Fruit fly (Drosophila melanogaster) whole organism, adult: ENCODE measurements around the gene Hr4.

ENCODE experiments used
- CG11617 ChIP-seq: fragments of 200-800 bp; sonication (Bioruptor generic); optimal IDR thresholded peaks from 2 replicates; lab custom pipeline; 2017; ENCODE audit warnings: mild to moderate bottlenecking, missing biosample characterization, missing genetic modification reagents, missing genetic modification characterization
- CG12768 ChIP-seq: fragments of 200-800 bp; sonication (Bioruptor generic); optimal IDR thresholded peaks from 2 replicates; lab custom pipeline; 2017; ENCODE audit warnings: missing biosample characterization, missing genetic modification characterization, mild to moderate bottlenecking, moderate library complexity, missing genetic modification reagents
- CG14711 ChIP-seq: fragments of 200-800 bp; sonication (Bioruptor generic); optimal IDR thresholded peaks from 2 replicates; lab custom pipeline; 2018; ENCODE audit warnings: missing biosample characterization, mild to moderate bottlenecking, missing genetic modification characterization, moderate library complexity
- CG1620 ChIP-seq: fragments of 200-800 bp; sonication (Bioruptor generic); optimal IDR thresholded peaks from 2 replicates; lab custom pipeline; 2016; ENCODE audit warnings: missing biosample characterization, missing genetic modification characterization
- CG33017 ChIP-seq: fragments of 200-800 bp; sonication (Bioruptor generic); optimal IDR thresholded peaks from 2 replicates; lab custom pipeline; 2018; ENCODE audit warnings: missing biosample characterization, mild to moderate bottlenecking, missing genetic modification characterization, moderate library complexity
- CG5204 ChIP-seq: fragments of 200-800 bp; sonication (Bioruptor generic); optimal IDR thresholded peaks from 2 replicates; lab custom pipeline; 2016; ENCODE audit warnings: missing biosample characterization, missing genetic modification characterization
- CG7045 ChIP-seq: fragments of 200-800 bp; sonication (Bioruptor generic); optimal IDR thresholded peaks from 2 replicates; lab custom pipeline; 2017; ENCODE audit warnings: missing biosample characterization, mild to moderate bottlenecking, missing genetic modification characterization
- CG7101 ChIP-seq: fragments of 200-800 bp; sonication (Bioruptor generic); optimal IDR thresholded peaks from 2 replicates; lab custom pipeline; 2018; ENCODE audit warnings: missing biosample characterization, mild to moderate bottlenecking, missing genetic modification characterization, moderate library complexity
- Clk ChIP-seq: fragments of 200-800 bp; sonication (Bioruptor generic); optimal IDR thresholded peaks from 2 replicates; lab custom pipeline; 2017; ENCODE audit warnings: missing biosample characterization, missing genetic modification characterization
- Crg-1 ChIP-seq: fragments of 200-800 bp; sonication (Bioruptor generic); optimal IDR thresholded peaks from 2 replicates; lab custom pipeline; 2016; ENCODE audit warnings: missing biosample characterization, missing genetic modification characterization
- Hr96 ChIP-seq: fragments of 200-800 bp; sonication (Bioruptor generic); optimal IDR thresholded peaks from 2 replicates; lab custom pipeline; 2016; ENCODE audit warnings: missing biosample characterization, missing genetic modification characterization
- Mnt ChIP-seq: fragments of 200-800 bp; sonication (Bioruptor generic); optimal IDR thresholded peaks from 2 replicates; lab custom pipeline; 2016; ENCODE audit warnings: missing biosample characterization, mild to moderate bottlenecking, missing genetic modification characterization
- bab1 ChIP-seq: fragments of 200-800 bp; sonication (Bioruptor generic); optimal IDR thresholded peaks from 3 replicates; lab custom pipeline; 2019; ENCODE audit warnings: missing biosample characterization, mild to moderate bottlenecking, missing genetic modification characterization, moderate library complexity
- cic ChIP-seq: fragments of 200-800 bp; sonication (Bioruptor generic); optimal IDR thresholded peaks from 2 replicates; lab custom pipeline; 2017; ENCODE audit warnings: missing biosample characterization, mild to moderate bottlenecking, missing genetic modification characterization, moderate library complexity
- cnc ChIP-seq, 2 experiments: fragments of >200 bp; optimal IDR thresholded peaks; 2 replicates each; lab custom pipeline; 2017
- kay ChIP-seq: fragments of 200-800 bp; sonication (Bioruptor generic); peaks from one replicate; lab custom pipeline; 2016; ENCODE audit warnings: missing biosample characterization, missing genetic modification characterization, borderline replicate concordance
- ovo ChIP-seq: fragments of 200-800 bp; sonication (Bioruptor generic); optimal IDR thresholded peaks from 2 replicates; lab custom pipeline; 2016; ENCODE audit warnings: missing biosample characterization, missing genetic modification characterization
- pad ChIP-seq: fragments of 200-800 bp; sonication (Bioruptor generic); optimal IDR thresholded peaks from 3 replicates; lab custom pipeline; 2017; ENCODE audit warnings: missing biosample characterization, missing genetic modification characterization, mild to moderate bottlenecking, moderate library complexity, missing genetic modification reagents
- tj ChIP-seq: fragments of 200-800 bp; sonication (Bioruptor generic); optimal IDR thresholded peaks from 3 replicates; lab custom pipeline; 2017; ENCODE audit warnings: missing biosample characterization, mild to moderate bottlenecking, missing genetic modification characterization, moderate library complexity
- toe ChIP-seq: fragments of 200-800 bp; sonication (Bioruptor generic); optimal IDR thresholded peaks from 2 replicates; lab custom pipeline; 2016; ENCODE audit warnings: missing biosample characterization, missing genetic modification characterization

Hr4 gene

DNA sequence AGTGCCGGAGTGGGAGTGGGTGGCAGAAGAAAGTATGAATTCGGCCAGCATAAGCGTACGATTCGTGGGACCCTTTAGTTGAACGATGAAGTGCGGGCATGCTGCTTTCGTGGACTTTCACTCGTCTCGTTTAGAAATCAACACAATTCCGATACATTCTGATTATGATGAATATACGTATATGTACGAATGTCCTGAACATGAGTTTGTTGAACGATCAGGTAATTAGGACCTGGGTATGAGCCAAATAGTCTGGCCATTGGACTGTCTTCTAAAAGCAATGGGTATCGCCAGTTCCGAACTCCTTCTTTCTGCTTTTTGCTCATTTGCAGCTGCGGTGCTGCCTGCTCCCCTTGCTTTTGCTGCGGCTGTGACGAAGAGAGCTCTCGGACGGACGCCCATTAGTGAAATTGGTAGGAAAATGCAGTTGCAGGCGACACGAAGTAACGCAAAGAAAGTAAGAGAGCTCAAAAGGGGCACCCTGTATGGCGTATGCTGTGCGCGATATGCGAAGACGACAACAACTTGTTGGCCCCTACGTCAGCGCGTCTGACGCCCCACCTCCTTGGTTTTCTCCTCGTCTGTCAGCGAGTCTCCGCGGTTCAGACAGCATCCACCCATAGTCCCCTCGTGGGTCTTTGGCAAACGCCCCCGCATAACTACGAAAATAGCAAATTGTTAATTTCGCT, 95.2 kb downstream of the Hr4 start:
- TF ChIP-seq cnc (optimal IDR thresholded peaks at IDR 0.05; lab: Kevin White, UChicago): no peak
- TF ChIP-seq Hr96: no peak
- no peak for TF ChIP-seq Mnt (GFP tag; lab: Kevin White, UChicago)
- no peak for TF ChIP-seq toe (GFP tag; lab: Kevin White, UChicago)
- no peak for TF ChIP-seq CG1620
- TF ChIP-seq CG5204: no peak
- no peak for TF ChIP-seq pad
- TF ChIP-seq tj (GFP tag; lab: Kevin White, UChicago): no peak
- TF ChIP-seq CG7101: no peak
- no peak for TF ChIP-seq bab1
- no peak for TF ChIP-seq CG7045 (GFP tag; lab: Kevin White, UChicago)
- no peak for TF ChIP-seq Clk
- TF ChIP-seq CG11617: no peak
- no peak for TF ChIP-seq cic (GFP tag; lab: Kevin White, UChicago)
- TF ChIP-seq Crg-1 (GFP tag; lab: Kevin White, UChicago): no peak
- TF ChIP-seq kay (GFP tag; lab: Kevin White, UChicago): no peak
- no peak for TF ChIP-seq CG14711 (tag; lab: Kevin White, UChicago)
- TF ChIP-seq ovo (GFP tag; lab: Kevin White, UChicago): no peak
- no peak for TF ChIP-seq CG12768

DNA sequence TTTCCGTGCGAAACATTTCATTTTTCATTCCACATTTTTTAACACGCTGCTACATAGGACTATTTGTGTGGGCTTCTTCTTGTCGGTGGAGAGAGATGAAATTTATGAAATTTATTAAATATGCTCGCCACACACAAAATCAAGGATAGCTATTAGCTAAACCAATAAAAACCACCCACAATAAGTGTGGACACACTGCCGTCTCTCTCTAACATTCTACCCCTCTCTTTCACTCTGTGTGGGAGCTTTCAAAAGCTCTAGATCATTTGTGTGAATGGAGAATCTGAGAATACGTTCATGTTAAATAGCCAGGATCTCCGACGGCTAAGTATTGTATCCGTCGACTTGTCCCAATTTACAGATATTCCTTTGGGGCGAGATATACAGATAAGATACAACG, 95.9 kb downstream of the Hr4 start:
- TF ChIP-seq Mnt (GFP tag; lab: Kevin White, UChicago) (no peak), ovo (GFP tag; lab: Kevin White, UChicago) (no peak)

dm6 chrX:2041312-2041918, 99.7 kb downstream of the Hr4 start, which contains the start of gene CG4313:
Gene CG4313, plus strand, starts transcription at chrX:2041868.
- TF ChIP-seq cic (GFP tag; lab: Kevin White, UChicago) (no peak), tj (GFP tag; lab: Kevin White, UChicago) (peak; percentile 67), Clk (no peak), CG7101 (peak; percentile 74), kay (GFP tag; lab: Kevin White, UChicago) (no peak), cnc (optimal IDR thresholded peaks at IDR 0.05; lab: Kevin White, UChicago) (no peak), bab1 (peak; percentile 79), CG1620 (peak; percentile 77), Mnt (GFP tag; lab: Kevin White, UChicago) (peak; percentile 48), Hr96 (peak; percentile 89), CG14711 (tag; lab: Kevin White, UChicago) (peak; percentile 95), toe (GFP tag; lab: Kevin White, UChicago) (peak; percentile 69), ovo (GFP tag; lab: Kevin White, UChicago) (peak; percentile 19), CG12768 (peak; percentile 42), CG11617 (peak; percentile 77), Crg-1 (GFP tag; lab: Kevin White, UChicago) (peak; percentile 61), pad (peak; percentile 58), CG7045 (GFP tag; lab: Kevin White, UChicago) (no peak), CG5204 (peak; percentile 74), CG33017 (tag; lab: Kevin White, UChicago) (no peak)

DNA sequence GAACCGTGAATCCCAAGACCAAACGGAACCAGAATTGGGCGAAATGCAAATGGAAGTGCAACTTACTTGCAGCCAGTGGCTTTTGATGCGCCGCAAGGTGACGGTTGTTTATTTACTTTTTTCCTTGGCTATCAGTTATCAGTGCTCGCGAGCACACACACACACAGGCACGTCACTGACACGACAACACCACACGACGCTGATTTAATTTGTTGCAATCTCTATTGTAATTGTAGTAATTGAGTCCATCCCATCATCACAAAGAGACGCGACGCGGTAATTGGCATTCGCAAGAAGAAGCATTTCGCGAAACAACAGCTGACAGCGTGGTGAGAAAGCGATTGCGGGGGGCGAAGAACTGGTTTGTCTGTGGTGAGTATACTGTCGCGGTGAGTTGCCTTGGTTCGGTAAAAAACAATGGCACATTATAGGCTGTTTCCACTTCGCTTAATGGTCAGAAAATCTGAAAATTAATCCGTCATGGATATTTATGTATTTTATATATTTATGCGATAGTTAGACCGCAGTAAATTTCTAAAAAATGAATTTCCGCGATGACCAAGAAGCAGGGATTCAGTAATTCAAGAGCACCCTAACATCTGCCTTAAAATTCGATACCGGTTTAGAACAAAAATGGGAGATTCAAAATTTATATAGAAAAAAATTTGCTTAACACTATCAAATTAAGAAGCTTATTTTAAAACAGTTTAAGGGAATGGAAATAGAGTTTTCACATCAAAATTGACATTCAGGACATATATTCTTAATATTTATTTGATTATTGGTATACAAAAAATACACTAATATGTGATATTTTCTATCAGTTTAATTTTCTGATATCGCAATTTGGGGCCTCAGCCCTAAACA, 100.5 kb downstream of the Hr4 start, which contains the start of the genes Actn and usp:
TSS of gene Actn (minus strand) at position 331 of the 867 bp plus-strand sequence.
TSS of gene usp (minus strand) at position 331 of the 867 bp plus-strand sequence.
- TF ChIP-seq ovo (GFP tag; lab: Kevin White, UChicago): peak; percentile 49
- no peak for TF ChIP-seq bab1
- TF ChIP-seq CG11617: no peak
- TF ChIP-seq kay (GFP tag; lab: Kevin White, UChicago): no peak
- peak; percentile 63 for TF ChIP-seq cic (GFP tag; lab: Kevin White, UChicago)
- peak; percentile 25 for TF ChIP-seq pad
- TF ChIP-seq CG1620: peak; percentile 5
- peak; percentile 27 for TF ChIP-seq toe (GFP tag; lab: Kevin White, UChicago)
- TF ChIP-seq Mnt (GFP tag; lab: Kevin White, UChicago): peak; percentile 46
- TF ChIP-seq CG33017 (tag; lab: Kevin White, UChicago): peak; percentile 1
- TF ChIP-seq Hr96: peak; percentile 10
- peak; percentile 16 for TF ChIP-seq Crg-1 (GFP tag; lab: Kevin White, UChicago)
- TF ChIP-seq CG12768: no peak
- TF ChIP-seq CG14711 (tag; lab: Kevin White, UChicago): peak; percentile 53

DNA sequence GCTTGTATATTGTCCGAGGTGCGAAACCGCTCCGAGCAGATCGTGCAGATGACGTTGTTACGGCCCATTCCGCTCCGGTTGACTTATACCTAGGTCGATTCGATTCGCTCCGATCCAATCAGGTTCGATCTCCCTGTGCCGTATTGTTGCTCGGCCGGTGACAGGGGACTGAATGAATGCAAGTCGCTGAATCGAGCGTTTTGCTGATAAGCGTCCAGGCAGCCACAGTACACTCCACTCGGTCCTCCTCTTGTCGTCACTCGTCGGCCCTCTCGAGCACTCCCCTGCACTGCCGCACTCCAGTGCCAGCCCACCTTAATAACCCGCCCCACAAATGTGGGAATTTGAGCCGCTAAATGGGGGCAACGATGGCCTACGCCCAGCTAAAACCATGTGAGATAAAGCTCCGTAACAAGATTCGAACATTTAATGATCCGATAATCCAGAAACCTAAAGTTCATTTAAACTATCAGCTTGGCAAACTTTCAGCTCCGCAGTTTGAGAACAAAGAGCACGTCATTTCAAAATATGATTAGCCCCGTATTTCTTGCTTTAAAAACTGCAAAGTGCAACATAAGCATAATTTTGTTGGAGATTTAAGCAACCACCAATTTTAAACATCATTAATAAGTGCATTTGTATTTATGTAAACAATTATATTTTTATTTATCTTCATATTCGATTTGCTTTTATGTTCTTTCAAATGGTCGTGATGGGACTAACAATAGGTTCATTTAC, 102.1 kb downstream of the Hr4 start, which contains the start of gene CG4325:
TSS of gene CG4325 (minus strand) at position 159 of the 738 bp plus-strand sequence.
- TF ChIP-seq CG12768 (no peak), CG14711 (tag; lab: Kevin White, UChicago) (no peak), CG5204 (no peak), cic (GFP tag; lab: Kevin White, UChicago) (peak; percentile 76), pad (peak; percentile 7), tj (GFP tag; lab: Kevin White, UChicago) (peak; percentile 91), Mnt (GFP tag; lab: Kevin White, UChicago) (peak; percentile 19)
